Fruit fly (Drosophila melanogaster): ENCODE results near the gene Phyhd1.

Phyhd1 gene

DNA sequence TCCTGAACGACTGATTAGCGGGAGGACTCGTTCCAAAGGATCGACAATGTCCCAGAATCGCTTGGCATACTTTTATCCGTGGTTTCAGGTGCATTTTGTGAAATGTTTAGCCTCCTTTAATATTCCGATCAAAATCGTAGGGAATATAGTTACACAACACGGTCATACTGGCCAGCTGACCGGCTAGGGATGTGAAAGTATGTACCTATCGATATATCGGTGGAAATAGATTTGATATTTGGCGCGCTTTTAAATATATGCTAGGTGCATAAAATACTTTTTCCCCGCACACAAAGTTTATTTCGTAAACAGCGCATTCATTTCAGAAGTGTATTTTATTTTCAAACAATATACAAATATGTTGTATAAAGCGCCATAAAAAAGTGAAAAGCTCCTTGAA lies 27.4 kb upstream of the Phyhd1 start, which contains the start of gene CG31278:
TSS of gene CG31278 (minus strand) at position 172 of the 400 bp plus-strand sequence.
- TF ChIP-seq CG9139 (GFP tag; optimal IDR thresholded peaks at IDR 0.05) = no peak
- no peak for TF ChIP-seq achi (GFP tag; optimal IDR thresholded peaks at IDR 0.05)
- TF ChIP-seq CG6792 (GFP tag; optimal IDR thresholded peaks at IDR 0.05) = no peak
- no peak for TF ChIP-seq net (GFP tag; optimal IDR thresholded peaks at IDR 0.05)
- TF ChIP-seq Smox (GFP tag; optimal IDR thresholded peaks at IDR 0.05) = no peak
- no peak for TF ChIP-seq CG11762 (GFP tag; optimal IDR thresholded peaks at IDR 0.05; ENCODE audit: insufficient read depth)
- no peak for TF ChIP-seq CG10631 (GFP tag; optimal IDR thresholded peaks at IDR 0.05)
- no peak for TF ChIP-seq CG6276 (GFP tag; optimal IDR thresholded peaks at IDR 0.05)
- TF ChIP-seq svp (GFP tag) = no peak
- TF ChIP-seq Hr38 (GFP tag; optimal IDR thresholded peaks at IDR 0.05) = no peak
- TF ChIP-seq CG4318 (GFP tag; optimal IDR thresholded peaks at IDR 0.05) = no peak

DNA sequence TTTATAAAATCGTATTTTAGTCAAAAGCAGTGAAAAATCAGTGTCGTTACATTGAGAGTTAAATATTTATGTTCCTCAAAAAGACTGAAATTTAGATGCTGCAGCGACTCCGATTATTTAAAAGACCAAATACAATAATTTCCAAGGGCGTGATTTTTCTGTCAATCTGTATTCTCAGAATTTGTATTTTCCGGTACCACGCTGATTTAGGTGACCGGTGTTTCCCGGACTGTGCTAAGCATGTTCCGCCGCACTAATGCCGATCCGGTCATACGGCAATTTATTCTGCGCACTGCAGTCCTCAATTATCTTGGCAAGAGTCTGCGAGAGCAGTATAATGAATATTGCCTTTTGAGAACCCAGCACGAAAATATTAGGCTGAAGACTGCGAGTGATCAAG lies 26.0 kb upstream of the Phyhd1 start, which contains the start of the genes CG31467 and CG14684:
TSS of gene CG31467 (minus strand) at position 101 of the 400 bp plus-strand sequence.
TSS of gene CG14684 (plus strand) at position 212 of the 400 bp plus-strand sequence.
- TF ChIP-seq salr (GFP tag; optimal IDR thresholded peaks at IDR 0.05) (no peak), CG11762 (GFP tag; optimal IDR thresholded peaks at IDR 0.05; ENCODE audit: insufficient read depth) (no peak), dsx (GFP tag; optimal IDR thresholded peaks at IDR 0.05; ENCODE audit: poor library complexity, severe bottlenecking) (no peak), Lpt (GFP tag; optimal IDR thresholded peaks at IDR 0.05) (no peak), CG3032 (tag; optimal IDR thresholded peaks at IDR 0.05) (no peak), svp (GFP tag) (peak; percentile 57), fkh (GFP tag; optimal IDR thresholded peaks at IDR 0.05) (no peak), Sox15 (GFP tag; optimal IDR thresholded peaks at IDR 0.05) (no peak)

DNA sequence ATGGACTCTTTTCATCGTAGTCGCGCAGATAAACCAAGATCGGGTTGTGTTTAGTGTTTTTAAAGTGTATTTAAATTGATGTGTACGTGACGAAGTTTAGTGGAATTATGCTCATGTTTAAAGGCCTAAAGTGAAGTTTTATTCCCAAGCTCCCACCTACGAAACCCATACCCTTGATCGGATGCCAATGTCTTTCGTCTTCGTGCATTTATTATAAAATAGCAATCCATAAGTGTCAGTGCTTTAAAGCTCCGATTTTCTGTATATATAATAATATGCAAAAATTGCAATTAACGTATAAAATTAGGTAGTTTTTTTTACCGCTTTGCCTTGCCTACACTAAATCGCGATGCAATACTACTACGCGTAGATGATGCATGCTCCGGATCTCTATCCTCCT lies 24.2 kb upstream of the Phyhd1 start, which contains the start of gene CG31391:
TSS of gene CG31391 (minus strand) at position 101 of the 400 bp plus-strand sequence.
- no peak for TF ChIP-seq Sox15 (GFP tag; optimal IDR thresholded peaks at IDR 0.05)
- no peak for TF ChIP-seq esn (GFP tag; optimal IDR thresholded peaks at IDR 0.05)
- no peak for TF ChIP-seq topi (GFP tag; optimal IDR thresholded peaks at IDR 0.05)
- TF ChIP-seq CG15336 (GFP tag; IDR thresholded peaks at IDR 0.05) = no peak
- TF ChIP-seq Eip75B (GFP tag; optimal IDR thresholded peaks at IDR 0.05) = no peak
- TF ChIP-seq Sox14 (GFP tag; optimal IDR thresholded peaks at IDR 0.05) = no peak
- TF ChIP-seq svp (GFP tag) = peak; percentile 8
- no peak for TF ChIP-seq CG3919 (GFP tag; optimal IDR thresholded peaks at IDR 0.05)

DNA sequence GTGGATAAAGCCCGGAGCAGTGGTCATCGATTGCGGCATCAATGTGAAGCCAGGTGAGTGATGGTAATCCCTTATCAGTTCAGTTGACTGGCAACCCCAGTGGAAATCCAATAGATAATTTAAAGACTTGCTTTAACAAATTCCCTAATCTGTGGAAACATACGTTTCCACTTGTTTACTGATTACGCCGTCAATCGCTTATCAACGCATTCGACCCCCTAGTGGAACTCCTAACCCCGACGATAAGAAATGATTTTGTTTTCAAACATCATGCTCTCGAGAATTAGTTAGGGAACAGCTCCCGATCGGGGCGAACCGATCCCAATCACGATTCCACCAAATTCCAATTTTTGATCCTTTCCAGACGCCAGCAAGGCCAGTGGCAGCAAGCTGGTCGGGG lies 19.9 kb upstream of the Phyhd1 start:
- TF ChIP-seq Hr4 (GFP tag; optimal IDR thresholded peaks at IDR 0.05) (no peak), svp (GFP tag) (peak; percentile 91)

DNA sequence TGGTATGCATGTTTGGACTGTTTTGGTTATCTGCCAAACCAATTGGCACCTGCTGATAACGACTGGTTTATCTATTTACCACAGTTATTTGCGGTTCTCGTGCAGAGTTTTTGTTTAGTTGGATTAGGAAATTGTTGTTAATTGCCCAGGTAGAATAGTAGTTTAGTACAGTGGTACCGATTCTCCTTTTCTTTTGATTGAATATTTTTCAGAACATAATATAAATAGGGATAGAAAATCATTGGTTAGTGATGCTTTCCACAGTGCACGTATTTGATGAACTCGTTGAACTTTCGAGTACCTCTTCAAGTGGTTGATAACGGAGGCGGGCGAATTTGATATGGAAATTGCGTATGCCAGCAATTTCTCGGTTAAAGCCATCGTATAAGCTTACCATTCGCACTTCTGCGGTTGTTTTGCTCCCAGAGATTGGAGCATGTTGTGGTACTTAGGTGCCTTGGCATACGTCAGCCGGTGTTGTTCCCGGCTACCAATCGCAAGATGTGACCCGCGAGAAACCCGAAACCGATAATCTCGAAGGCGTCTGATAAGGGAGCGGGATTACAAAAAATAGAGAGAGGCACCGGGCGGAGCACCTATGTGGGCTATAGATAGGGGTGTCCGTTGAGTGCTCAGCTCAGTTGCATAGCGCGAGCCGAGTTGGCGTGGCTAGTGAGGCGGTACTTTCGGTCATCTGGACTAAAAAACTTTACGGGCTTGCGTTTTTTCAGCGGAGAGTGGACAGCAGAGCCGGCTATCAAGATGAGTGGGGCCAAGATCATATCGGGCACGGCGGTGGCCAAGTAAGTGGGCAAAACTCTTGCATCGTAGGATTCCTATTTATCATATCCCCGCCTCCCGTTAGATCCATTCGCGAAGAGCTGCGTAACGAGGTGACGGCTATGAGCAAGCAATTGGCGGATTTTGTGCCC lies 18.6 kb upstream of the Phyhd1 start:
- no peak for TF ChIP-seq fd85E (GFP tag; optimal IDR thresholded peaks at IDR 0.05)
- TF ChIP-seq fkh (GFP tag; optimal IDR thresholded peaks at IDR 0.05) = peak; percentile 87
- peak; percentile 99 for TF ChIP-seq svp (GFP tag)

DNA sequence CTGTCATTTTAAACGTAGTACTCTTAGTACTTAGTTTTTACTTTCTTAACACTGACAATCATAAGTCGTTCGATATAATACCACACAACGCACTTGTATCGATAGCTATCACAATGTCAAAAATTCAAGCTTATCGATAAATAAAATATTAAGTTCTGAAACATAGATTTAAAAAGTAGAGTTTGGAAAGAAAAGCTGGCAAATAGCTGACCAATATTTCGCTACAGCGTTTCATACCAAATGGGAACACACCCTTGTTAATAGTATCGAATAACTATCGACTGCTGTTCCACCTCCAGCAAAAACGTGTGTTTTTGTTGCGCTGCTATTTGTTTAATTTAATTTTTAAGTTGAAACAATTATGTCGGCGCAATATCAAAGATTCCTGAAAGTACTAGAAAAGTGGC lies 15.6 kb upstream of the Phyhd1 start, which contains the start of the genes pug, CG14683 and CG46459:
TSS of gene pug (plus strand) at position 164 of the 407 bp plus-strand sequence.
TSS of gene CG14683 (plus strand) at position 277 of the 407 bp plus-strand sequence.
TSS of gene CG46459 (plus strand) at position 277 of the 407 bp plus-strand sequence.
- TF ChIP-seq Sox14 (GFP tag; optimal IDR thresholded peaks at IDR 0.05) (no peak), ss (GFP tag; optimal IDR thresholded peaks at IDR 0.05) (no peak), dsx (GFP tag; optimal IDR thresholded peaks at IDR 0.05; ENCODE audit: poor library complexity, severe bottlenecking) (peak; percentile 2), CG6792 (GFP tag; optimal IDR thresholded peaks at IDR 0.05) (no peak), Blimp-1 (GFP tag; optimal IDR thresholded peaks at IDR 0.05) (no peak), Hr4 (GFP tag; optimal IDR thresholded peaks at IDR 0.05) (no peak), CG1621 (tag; optimal IDR thresholded peaks at IDR 0.05) (no peak), OdsH (GFP tag; optimal IDR thresholded peaks at IDR 0.05) (no peak), spab (GFP tag; optimal IDR thresholded peaks at IDR 0.05) (no peak), eg (GFP tag; IDR thresholded peaks at IDR 0.05) (no peak), fkh (GFP tag; optimal IDR thresholded peaks at IDR 0.05) (peak; percentile 57), Sox102F (GFP tag; optimal IDR thresholded peaks at IDR 0.05) (no peak), svp (GFP tag) (peak; percentile 65), Hr39 (GFP tag; optimal IDR thresholded peaks at IDR 0.05) (no peak), Eip93F (GFP tag; optimal IDR thresholded peaks at IDR 0.05) (no peak), Eip75B (GFP tag; optimal IDR thresholded peaks at IDR 0.05) (peak; percentile 12), CG16779 (tag; optimal IDR thresholded peaks at IDR 0.05) (no peak), fd85E (GFP tag; optimal IDR thresholded peaks at IDR 0.05) (no peak), CG4318 (GFP tag; optimal IDR thresholded peaks at IDR 0.05) (no peak), Sox15 (GFP tag; optimal IDR thresholded peaks at IDR 0.05) (no peak), salr (GFP tag; optimal IDR thresholded peaks at IDR 0.05) (no peak), Met (GFP tag; optimal IDR thresholded peaks at IDR 0.05) (no peak), CG6163 (GFP tag; IDR thresholded peaks at IDR 0.05) (no peak), lz (GFP tag; optimal IDR thresholded peaks at IDR 0.05) (peak; percentile 34)
